Fruit fly (Drosophila melanogaster) whole organism, adult: ENCODE results near the gene COX4.

Source experiments
- CG11617 ChIP-seq: fragments of 200-800 bp; sonication (Bioruptor generic); optimal IDR thresholded peaks from 2 replicates; lab custom pipeline; 2017; ENCODE audit warnings: mild to moderate bottlenecking, missing biosample characterization, missing genetic modification reagents, missing genetic modification characterization
- CG12768 ChIP-seq: fragments of 200-800 bp; sonication (Bioruptor generic); optimal IDR thresholded peaks from 2 replicates; lab custom pipeline; 2017; ENCODE audit warnings: missing biosample characterization, missing genetic modification characterization, mild to moderate bottlenecking, moderate library complexity, missing genetic modification reagents
- CG14711 ChIP-seq: fragments of 200-800 bp; sonication (Bioruptor generic); optimal IDR thresholded peaks from 2 replicates; lab custom pipeline; 2018; ENCODE audit warnings: missing biosample characterization, mild to moderate bottlenecking, missing genetic modification characterization, moderate library complexity
- CG1620 ChIP-seq: fragments of 200-800 bp; sonication (Bioruptor generic); optimal IDR thresholded peaks from 2 replicates; lab custom pipeline; 2016; ENCODE audit warnings: missing biosample characterization, missing genetic modification characterization
- CG33017 ChIP-seq: fragments of 200-800 bp; sonication (Bioruptor generic); optimal IDR thresholded peaks from 2 replicates; lab custom pipeline; 2018; ENCODE audit warnings: missing biosample characterization, mild to moderate bottlenecking, missing genetic modification characterization, moderate library complexity
- CG5204 ChIP-seq: fragments of 200-800 bp; sonication (Bioruptor generic); optimal IDR thresholded peaks from 2 replicates; lab custom pipeline; 2016; ENCODE audit warnings: missing biosample characterization, missing genetic modification characterization
- CG7045 ChIP-seq: fragments of 200-800 bp; sonication (Bioruptor generic); optimal IDR thresholded peaks from 2 replicates; lab custom pipeline; 2017; ENCODE audit warnings: missing biosample characterization, mild to moderate bottlenecking, missing genetic modification characterization
- CG7101 ChIP-seq: fragments of 200-800 bp; sonication (Bioruptor generic); optimal IDR thresholded peaks from 2 replicates; lab custom pipeline; 2018; ENCODE audit warnings: missing biosample characterization, mild to moderate bottlenecking, missing genetic modification characterization, moderate library complexity
- Clk ChIP-seq: fragments of 200-800 bp; sonication (Bioruptor generic); optimal IDR thresholded peaks from 2 replicates; lab custom pipeline; 2017; ENCODE audit warnings: missing biosample characterization, missing genetic modification characterization
- Crg-1 ChIP-seq: fragments of 200-800 bp; sonication (Bioruptor generic); optimal IDR thresholded peaks from 2 replicates; lab custom pipeline; 2016; ENCODE audit warnings: missing biosample characterization, missing genetic modification characterization
- Hr96 ChIP-seq: fragments of 200-800 bp; sonication (Bioruptor generic); optimal IDR thresholded peaks from 2 replicates; lab custom pipeline; 2016; ENCODE audit warnings: missing biosample characterization, missing genetic modification characterization
- Mnt ChIP-seq: fragments of 200-800 bp; sonication (Bioruptor generic); optimal IDR thresholded peaks from 2 replicates; lab custom pipeline; 2016; ENCODE audit warnings: missing biosample characterization, mild to moderate bottlenecking, missing genetic modification characterization
- bab1 ChIP-seq: fragments of 200-800 bp; sonication (Bioruptor generic); optimal IDR thresholded peaks from 3 replicates; lab custom pipeline; 2019; ENCODE audit warnings: missing biosample characterization, mild to moderate bottlenecking, missing genetic modification characterization, moderate library complexity
- cic ChIP-seq: fragments of 200-800 bp; sonication (Bioruptor generic); optimal IDR thresholded peaks from 2 replicates; lab custom pipeline; 2017; ENCODE audit warnings: missing biosample characterization, mild to moderate bottlenecking, missing genetic modification characterization, moderate library complexity
- cnc ChIP-seq, 2 experiments: fragments of >200 bp; optimal IDR thresholded peaks; 2 replicates each; lab custom pipeline; 2017
- kay ChIP-seq: fragments of 200-800 bp; sonication (Bioruptor generic); peaks from one replicate; lab custom pipeline; 2016; ENCODE audit warnings: missing biosample characterization, missing genetic modification characterization, borderline replicate concordance
- ovo ChIP-seq: fragments of 200-800 bp; sonication (Bioruptor generic); optimal IDR thresholded peaks from 2 replicates; lab custom pipeline; 2016; ENCODE audit warnings: missing biosample characterization, missing genetic modification characterization
- pad ChIP-seq: fragments of 200-800 bp; sonication (Bioruptor generic); optimal IDR thresholded peaks from 3 replicates; lab custom pipeline; 2017; ENCODE audit warnings: missing biosample characterization, missing genetic modification characterization, mild to moderate bottlenecking, moderate library complexity, missing genetic modification reagents
- tj ChIP-seq: fragments of 200-800 bp; sonication (Bioruptor generic); optimal IDR thresholded peaks from 3 replicates; lab custom pipeline; 2017; ENCODE audit warnings: missing biosample characterization, mild to moderate bottlenecking, missing genetic modification characterization, moderate library complexity
- toe ChIP-seq: fragments of 200-800 bp; sonication (Bioruptor generic); optimal IDR thresholded peaks from 2 replicates; lab custom pipeline; 2016; ENCODE audit warnings: missing biosample characterization, missing genetic modification characterization

COX4 gene

dm6 chr2L:19958520-19959161 is at the start of gene COX4:
Gene COX4 (plus strand): TSS chr2L:19958713.
- TF ChIP-seq bab1 (GFP tag; lab: Kevin White, UChicago) (peak; percentile 20), kay (GFP tag; lab: Kevin White, UChicago) (no peak), CG12768 (no peak), ovo (peak; percentile 48)

dm6 chr2L:19912277-19912676 is 46.2 kb upstream of the COX4 start, which contains the start of gene TotF:
Gene TotF (minus strand): TSS chr2L:19912377.
- TF ChIP-seq CG33017 (tag; lab: Kevin White, UChicago): no peak
- no peak for TF ChIP-seq cic (GFP tag; lab: Kevin White, UChicago)

- TF ChIP-seq ovo: no peak
- TF ChIP-seq Mnt: no peak
- no peak for TF ChIP-seq tj
- TF ChIP-seq pad: no peak
- TF ChIP-seq Clk (GFP tag; lab: Kevin White, UChicago): no peak
- TF ChIP-seq bab1 (GFP tag; lab: Kevin White, UChicago): no peak
- TF ChIP-seq CG7101: no peak
- TF ChIP-seq CG11617 (GFP tag; lab: Kevin White, UChicago): no peak
- TF ChIP-seq CG1620: no peak
- TF ChIP-seq CG33017 (tag; lab: Kevin White, UChicago): no peak
- TF ChIP-seq Hr96 (GFP tag; lab: Kevin White, UChicago): no peak
- no peak for TF ChIP-seq CG5204 (GFP tag; lab: Kevin White, UChicago)
- no peak for TF ChIP-seq Crg-1
- TF ChIP-seq toe: no peak
These were observed 45.1 kb upstream of the COX4 start, which contains the start of gene TotE for dm6 chr2L:19913416-19913815. Gene TotE (minus strand): TSS chr2L:19913516.

- TF ChIP-seq CG14711 (tag; lab: Kevin White, UChicago) (no peak), CG33017 (tag; lab: Kevin White, UChicago) (no peak), CG1620 (no peak), toe (no peak), CG5204 (GFP tag; lab: Kevin White, UChicago) (no peak), CG11617 (GFP tag; lab: Kevin White, UChicago) (no peak), Crg-1 (no peak), CG7101 (no peak), Mnt (no peak)
These were observed 43.3 kb upstream of the COX4 start for dm6 chr2L:19915195-19915594.

dm6 chr2L:19916982-19917381 is 41.5 kb upstream of the COX4 start:
- TF ChIP-seq bab1 (GFP tag; lab: Kevin White, UChicago) (no peak), CG12768 (no peak), toe (no peak), Hr96 (GFP tag; lab: Kevin White, UChicago) (no peak)

- no peak for TF ChIP-seq cic (GFP tag; lab: Kevin White, UChicago)
- no peak for TF ChIP-seq CG11617 (GFP tag; lab: Kevin White, UChicago)
- TF ChIP-seq Hr96 (GFP tag; lab: Kevin White, UChicago): no peak
- TF ChIP-seq CG14711 (tag; lab: Kevin White, UChicago): no peak
- no peak for TF ChIP-seq Mnt
- no peak for TF ChIP-seq CG33017 (tag; lab: Kevin White, UChicago)
- no peak for TF ChIP-seq bab1 (GFP tag; lab: Kevin White, UChicago)
These were observed 40.7 kb upstream of the COX4 start for dm6 chr2L:19917860-19918259.

dm6 chr2L:19923786-19924185 is 34.7 kb upstream of the COX4 start:
- TF ChIP-seq Clk (GFP tag; lab: Kevin White, UChicago) (no peak), Hr96 (GFP tag; lab: Kevin White, UChicago) (no peak), CG7101 (no peak), CG33017 (tag; lab: Kevin White, UChicago) (no peak), CG7045 (GFP tag; lab: Kevin White, UChicago) (no peak), bab1 (GFP tag; lab: Kevin White, UChicago) (no peak), cic (GFP tag; lab: Kevin White, UChicago) (no peak), CG14711 (tag; lab: Kevin White, UChicago) (no peak), toe (no peak), CG11617 (GFP tag; lab: Kevin White, UChicago) (no peak)

- TF ChIP-seq toe (no peak), Crg-1 (no peak), CG33017 (tag; lab: Kevin White, UChicago) (no peak), CG1620 (no peak), CG7045 (GFP tag; lab: Kevin White, UChicago) (no peak), ovo (no peak), bab1 (GFP tag; lab: Kevin White, UChicago) (no peak), pad (no peak), tj (no peak), CG5204 (GFP tag; lab: Kevin White, UChicago) (no peak), Hr96 (GFP tag; lab: Kevin White, UChicago) (no peak), CG7101 (no peak), cnc (optimal IDR thresholded peaks at IDR 0.05; lab: Kevin White, UChicago) (no peak), kay (GFP tag; lab: Kevin White, UChicago) (no peak), CG11617 (GFP tag; lab: Kevin White, UChicago) (no peak), Clk (GFP tag; lab: Kevin White, UChicago) (no peak), CG12768 (no peak), CG14711 (tag; lab: Kevin White, UChicago) (no peak)
These were observed 28.4 kb upstream of the COX4 start for dm6 chr2L:19930102-19930501.
